Worm (Caenorhabditis elegans) whole organism, late embryonic: ENCODE measurements around the gene mel-32.

ENCODE experiments used
- C08G9.2 ChIP-seq: sonication (generic microtip); optimal IDR thresholded peaks from 2 replicates; lab custom pipeline; 2016; ENCODE audit warnings: mild to moderate bottlenecking, missing genetic modification characterization, moderate library complexity, missing compliant biosample characterization
- C38D4.7 ChIP-seq: fragments of 200-800 bp; sonication (Bioruptor generic); optimal IDR thresholded peaks from 2 replicates; lab custom pipeline; 2018; ENCODE audit warnings: mild to moderate bottlenecking, missing genetic modification characterization, moderate library complexity, missing compliant biosample characterization
- F13H6.1 ChIP-seq: sonication (generic microtip); optimal IDR thresholded peaks from 2 replicates; lab custom pipeline; 2016; ENCODE audit warnings: missing genetic modification characterization, missing compliant biosample characterization
- K02D7.2 ChIP-seq: sonication (generic microtip); optimal IDR thresholded peaks from 2 replicates; lab custom pipeline; 2017; ENCODE audit warnings: mild to moderate bottlenecking, missing genetic modification characterization, missing compliant biosample characterization
- K09A11.1 ChIP-seq: sonication (generic microtip); optimal IDR thresholded peaks from 2 replicates; lab custom pipeline; 2017; ENCODE audit warnings: antibody characterized with exemption, mild to moderate bottlenecking, missing genetic modification characterization, missing compliant biosample characterization; ENCODE audit not compliant: insufficient read depth
- T23F11.4 ChIP-seq: fragments of 200-800 bp; sonication (Bioruptor generic); optimal IDR thresholded peaks from 2 replicates; lab custom pipeline; 2018; ENCODE audit warnings: mild to moderate bottlenecking, missing genetic modification characterization, missing compliant biosample characterization
- Y22D7AL.16 ChIP-seq: sonication (generic microtip); optimal IDR thresholded peaks from 2 replicates; lab custom pipeline; 2016; ENCODE audit warnings: missing genetic modification characterization, missing compliant biosample characterization
- ahr-1 ChIP-seq: sonication (generic microtip); optimal IDR thresholded peaks from 2 replicates; lab custom pipeline; 2016; ENCODE audit warnings: missing genetic modification characterization, missing compliant biosample characterization
- ceh-14 ChIP-seq: sonication (generic microtip); optimal IDR thresholded peaks from 2 replicates; lab custom pipeline; 2016; ENCODE audit warnings: missing genotype, missing genetic modification characterization, missing compliant biosample characterization
- ceh-18 ChIP-seq: sonication (generic microtip); optimal IDR thresholded peaks from 2 replicates; lab custom pipeline; 2016; ENCODE audit warnings: missing genetic modification characterization, missing compliant biosample characterization
- ceh-19 ChIP-seq: fragments of 200-800 bp; sonication (Bioruptor generic); optimal IDR thresholded peaks from 2 replicates; lab custom pipeline; 2018; ENCODE audit warnings: mild to moderate bottlenecking, missing genetic modification characterization, missing compliant biosample characterization
- ceh-22 ChIP-seq: sonication (generic microtip); optimal IDR thresholded peaks from 2 replicates; lab custom pipeline; 2017; ENCODE audit warnings: missing biosample characterization, missing genetic modification characterization
- ceh-31 ChIP-seq: sonication (generic microtip); optimal IDR thresholded peaks from 2 replicates; lab custom pipeline; 2016; ENCODE audit warnings: missing genetic modification characterization, missing compliant biosample characterization
- ceh-34 ChIP-seq: sonication (generic microtip); optimal IDR thresholded peaks from 2 replicates; lab custom pipeline; 2016; ENCODE audit warnings: mild to moderate bottlenecking, missing genetic modification characterization, missing compliant biosample characterization
- elt-2 ChIP-seq: sonication (generic microtip); optimal IDR thresholded peaks from 2 replicates; lab custom pipeline; 2016; ENCODE audit warnings: missing genetic modification reagents, missing genetic modification characterization, missing compliant biosample characterization
- elt-4 ChIP-seq: sonication (generic microtip); optimal IDR thresholded peaks from 2 replicates; lab custom pipeline; 2016; ENCODE audit warnings: missing genetic modification characterization, missing compliant biosample characterization
- ets-4 ChIP-seq: sonication (generic microtip); optimal IDR thresholded peaks from 2 replicates; lab custom pipeline; 2016; ENCODE audit warnings: missing genetic modification characterization, missing compliant biosample characterization
- fax-1 ChIP-seq: sonication (generic microtip); optimal IDR thresholded peaks from 2 replicates; lab custom pipeline; 2016; ENCODE audit warnings: missing genotype, missing genetic modification characterization, missing compliant biosample characterization
- gmeb-2 ChIP-seq: sonication (generic microtip); optimal IDR thresholded peaks from 2 replicates; lab custom pipeline; 2016; ENCODE audit warnings: missing genetic modification characterization, inconsistent platforms, missing compliant biosample characterization
- hlh-13 ChIP-seq: fragments of 200-800 bp; sonication (Bioruptor generic); optimal IDR thresholded peaks from 2 replicates; lab custom pipeline; 2018; ENCODE audit warnings: mild to moderate bottlenecking, missing genetic modification characterization, missing compliant biosample characterization
- hlh-15 ChIP-seq: sonication (generic microtip); optimal IDR thresholded peaks from 2 replicates; lab custom pipeline; 2016; ENCODE audit warnings: missing genetic modification characterization, missing compliant biosample characterization
- hlh-30 ChIP-seq: sonication (generic microtip); optimal IDR thresholded peaks from 2 replicates; lab custom pipeline; 2017; ENCODE audit warnings: antibody characterized with exemption, missing genetic modification characterization, missing compliant biosample characterization; ENCODE audit not compliant: insufficient read depth
- hlh-6 ChIP-seq: sonication (generic microtip); optimal IDR thresholded peaks from 2 replicates; lab custom pipeline; 2016; ENCODE audit warnings: missing genotype, missing genetic modification characterization, missing compliant biosample characterization
- hlh-8 ChIP-seq: sonication (generic microtip); optimal IDR thresholded peaks from 2 replicates; lab custom pipeline; 2016; ENCODE audit warnings: missing genotype, missing genetic modification characterization, missing compliant biosample characterization
- lim-6 ChIP-seq: sonication (generic microtip); optimal IDR thresholded peaks from 2 replicates; lab custom pipeline; 2016; ENCODE audit warnings: missing genetic modification characterization, missing compliant biosample characterization
- lin-11 ChIP-seq: fragments of 200-800 bp; sonication (Bioruptor generic); optimal IDR thresholded peaks from 2 replicates; lab custom pipeline; 2018; ENCODE audit warnings: mild to moderate bottlenecking, missing genetic modification characterization, missing compliant biosample characterization
- madf-2 ChIP-seq: sonication (generic microtip); optimal IDR thresholded peaks from 2 replicates; lab custom pipeline; 2017; ENCODE audit warnings: missing genetic modification characterization, missing compliant biosample characterization
- mec-3 ChIP-seq: sonication (generic microtip); optimal IDR thresholded peaks from 2 replicates; lab custom pipeline; 2016; ENCODE audit warnings: borderline replicate concordance, missing genetic modification characterization, missing compliant biosample characterization
- nfya-1 ChIP-seq: sonication (generic microtip); optimal IDR thresholded peaks from 2 replicates; lab custom pipeline; 2017; ENCODE audit warnings: missing genetic modification characterization, mild to moderate bottlenecking, missing compliant biosample characterization, antibody characterized with exemption, moderate library complexity
- nhr-11 ChIP-seq: fragments of 150-350 bp; optimal IDR thresholded peaks from 2 replicates; lab custom pipeline; 2014; ENCODE audit warnings: missing biosample characterization, missing genetic modification characterization
- npax-4 ChIP-seq: sonication (generic microtip); optimal IDR thresholded peaks from 2 replicates; lab custom pipeline; 2016; ENCODE audit warnings: missing genetic modification characterization, missing compliant biosample characterization
- pag-3 ChIP-seq: sonication (generic microtip); optimal IDR thresholded peaks from 2 replicates; lab custom pipeline; 2016; ENCODE audit warnings: missing compliant biosample characterization, missing genetic modification characterization, borderline replicate concordance
- pat-9 ChIP-seq: fragments of 200-800 bp; sonication (Bioruptor generic); optimal IDR thresholded peaks from 2 replicates; lab custom pipeline; 2018; ENCODE audit warnings: mild to moderate bottlenecking, missing genetic modification characterization, moderate library complexity, missing compliant biosample characterization
- pax-1 ChIP-seq: fragments of 150-350 bp; optimal IDR thresholded peaks from 2 replicates; lab custom pipeline; 2014; ENCODE audit warnings: missing biosample characterization, missing genetic modification characterization
- pros-1 ChIP-seq: fragments of 150-350 bp; optimal IDR thresholded peaks from 2 replicates; lab custom pipeline; 2014; ENCODE audit warnings: missing biosample characterization, missing genetic modification reagents, missing genetic modification characterization
- ref-2 ChIP-seq: sonication (generic microtip); optimal IDR thresholded peaks from 2 replicates; lab custom pipeline; 2016; ENCODE audit warnings: missing genetic modification characterization, missing compliant biosample characterization
- rnt-1 ChIP-seq: sonication (generic microtip); optimal IDR thresholded peaks from 2 replicates; lab custom pipeline; 2016; ENCODE audit warnings: missing genetic modification characterization, missing compliant biosample characterization
- sdc-2 ChIP-seq: sonication (generic microtip); optimal IDR thresholded peaks from 2 replicates; lab custom pipeline; 2016; ENCODE audit warnings: missing genotype, missing genetic modification characterization, missing compliant biosample characterization
- sox-2 ChIP-seq: fragments of 200-800 bp; sonication (Bioruptor generic); IDR thresholded peaks from 2 replicates; pipeline ENCODE4 v1.3.6; 2022; ENCODE audit warnings: missing genetic modification reagents, missing genetic modification characterization, missing compliant biosample characterization
- tbx-7 ChIP-seq: sonication (generic microtip); optimal IDR thresholded peaks from 2 replicates; lab custom pipeline; 2016; ENCODE audit warnings: missing genotype, missing genetic modification characterization, missing compliant biosample characterization
- unc-3 ChIP-seq, 2 experiments: fragments of 200-800 bp in 1 of 2; sonication (Bioruptor generic) in 1 of 2; sonication (generic microtip) in 1 of 2; conservative IDR thresholded peaks in 1 of 2; optimal IDR thresholded peaks in 1 of 2; 2 replicates each; pipeline versions ENCODE4 v1.3.6 to Lab custom; 2016 to 2022; ENCODE audit warnings: missing compliant biosample characterization in 2 of 2, missing genetic modification characterization in 2 of 2, missing genetic modification reagents in 1 of 2
- unc-42 ChIP-seq: sonication (generic microtip); optimal IDR thresholded peaks from 2 replicates; lab custom pipeline; 2016; ENCODE audit warnings: missing genotype, missing genetic modification characterization, missing compliant biosample characterization
- unc-86 ChIP-seq: sonication (generic microtip); optimal IDR thresholded peaks from 2 replicates; lab custom pipeline; 2016; ENCODE audit warnings: missing genetic modification characterization, missing compliant biosample characterization
- ztf-16 ChIP-seq: sonication (generic microtip); optimal IDR thresholded peaks from 2 replicates; lab custom pipeline; 2017; ENCODE audit warnings: missing genetic modification characterization, missing compliant biosample characterization

The mel-32 gene

DNA sequence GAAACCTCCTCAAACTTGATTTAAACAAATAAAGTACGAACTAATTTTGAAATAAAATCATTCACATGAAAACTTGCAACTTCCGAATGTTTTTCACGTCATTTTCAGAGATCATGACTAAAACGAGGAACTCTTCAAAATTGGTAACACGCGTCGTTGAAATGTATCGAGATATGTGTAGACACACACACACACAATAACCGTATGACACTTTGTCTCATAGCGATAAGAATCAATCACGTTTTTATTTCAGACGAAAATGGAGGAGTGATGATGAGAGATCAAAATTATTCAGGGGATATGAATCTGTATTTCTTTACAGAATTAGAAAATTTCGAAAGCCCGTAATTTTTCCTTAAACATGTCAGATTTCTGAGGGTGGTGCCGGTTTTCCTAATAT is 20.1 kb downstream of the mel-32 start:
- TF ChIP-seq madf-2 (tag; lab: Kevin White, UChicago), result no peak
- TF ChIP-seq pat-9 (tag; lab: Kevin White, UChicago), result no peak
- no peak for TF ChIP-seq K02D7.2 (tag; lab: Kevin White, UChicago)
- TF ChIP-seq pag-3 (tag; lab: Kevin White, UChicago), result no peak
- no peak for TF ChIP-seq K09A11.1 (tag; lab: Kevin White, UChicago)
- TF ChIP-seq ceh-14 (tag; lab: Kevin White, UChicago), result no peak
- no peak for TF ChIP-seq hlh-15
- no peak for TF ChIP-seq ceh-18 (tag; lab: Kevin White, UChicago)

DNA sequence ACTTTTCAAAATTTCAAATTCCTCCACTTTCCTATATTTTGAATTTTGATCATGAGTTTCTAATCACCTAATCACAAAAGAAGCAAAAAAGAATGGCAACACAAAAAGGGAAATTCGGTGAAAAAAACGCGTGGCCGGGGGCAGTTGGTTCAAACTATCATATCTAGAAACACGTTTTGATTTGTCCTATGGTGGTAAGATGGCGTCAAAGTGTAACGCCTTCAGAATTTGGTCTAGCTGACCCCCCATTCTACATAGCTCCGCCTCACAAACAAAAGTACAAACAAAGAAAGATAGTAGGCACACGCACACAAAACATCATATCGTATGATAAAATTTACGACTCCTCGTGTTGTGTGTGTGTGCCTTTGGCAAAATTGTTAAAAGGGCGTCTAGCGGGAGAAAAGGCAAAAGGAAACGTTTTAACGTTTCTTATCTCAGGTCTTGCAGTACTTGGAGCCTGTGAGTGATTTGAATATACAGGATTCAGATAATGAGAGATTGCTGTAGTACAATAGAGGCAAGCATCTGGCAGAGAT is 20.8 kb downstream of the mel-32 start:
- TF ChIP-seq hlh-30 (no peak), elt-2 (tag; lab: Kevin White, UChicago) (peak; percentile 49)

DNA sequence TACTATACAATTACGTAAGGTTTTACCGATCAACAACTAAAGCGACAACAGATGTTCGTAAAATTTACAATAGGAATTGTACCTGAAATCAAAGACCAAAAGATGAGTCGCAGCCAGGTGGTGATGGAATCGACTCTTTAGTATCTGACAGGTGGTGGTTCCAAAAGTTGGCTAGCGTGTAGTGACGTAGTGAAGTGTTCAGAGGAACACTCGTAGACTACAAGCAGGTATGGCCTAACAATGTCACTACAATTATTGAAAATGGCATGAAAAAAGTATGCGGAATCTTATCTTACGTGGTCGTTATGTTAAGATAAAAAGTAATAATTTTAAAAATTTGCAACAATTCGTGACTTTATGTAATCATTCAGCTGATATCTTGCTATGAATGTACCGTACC is 21.3 kb downstream of the mel-32 start:
- TF ChIP-seq elt-4 (no peak), gmeb-2 (tag; lab: Kevin White, UChicago) (no peak), rnt-1 (tag; lab: Kevin White, UChicago) (no peak), ahr-1 (tag; lab: Kevin White, UChicago) (no peak), mec-3 (tag; lab: Kevin White, UChicago) (no peak), hlh-30 (no peak), ztf-16 (no peak), ref-2 (tag; lab: Kevin White, UChicago) (no peak), T23F11.4 (GFP tag; lab: Kevin White, UChicago) (no peak), ceh-22 (no peak), lin-11 (tag; lab: Kevin White, UChicago) (no peak), tbx-7 (tag; lab: Kevin White, UChicago) (no peak), pax-1 (tag; lab: Kevin White, UChicago) (no peak), K02D7.2 (tag; lab: Kevin White, UChicago) (no peak), pros-1 (tag; lab: Kevin White, UChicago) (no peak), unc-86 (no peak), Y22D7AL.16 (tag; lab: Kevin White, UChicago) (no peak), ceh-34 (tag; lab: Kevin White, UChicago) (no peak), hlh-6 (tag; lab: Kevin White, UChicago) (no peak)

DNA sequence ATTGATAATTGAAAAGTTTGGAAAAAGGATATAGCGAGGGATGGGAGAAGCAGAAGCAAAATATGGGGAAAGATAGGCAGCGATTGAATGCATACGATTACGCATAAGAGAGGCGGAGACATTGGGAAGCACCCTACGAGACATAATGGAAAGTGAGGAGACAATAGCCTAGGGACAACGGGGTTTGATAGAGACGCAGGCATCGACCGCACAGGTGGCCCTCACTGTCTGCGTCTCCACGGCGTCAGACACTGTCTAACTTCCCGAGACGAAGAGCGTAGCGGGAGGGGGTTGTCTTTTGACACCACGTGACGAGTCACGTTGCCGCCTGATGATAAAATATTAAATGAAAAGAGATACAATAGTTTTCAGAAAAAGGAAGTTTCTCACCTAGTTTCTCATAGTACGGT is 21.8 kb downstream of the mel-32 start:
- TF ChIP-seq npax-4 (tag; lab: Kevin White, UChicago) (no peak), unc-86 (no peak), Y22D7AL.16 (tag; lab: Kevin White, UChicago) (no peak), gmeb-2 (tag; lab: Kevin White, UChicago) (no peak), hlh-30 (peak; percentile 96), sox-2 (GFP tag; lab: Robert Waterston, UW) (no peak), hlh-6 (tag; lab: Kevin White, UChicago) (no peak), ceh-31 (tag; lab: Kevin White, UChicago) (peak; percentile 65), pros-1 (tag; lab: Kevin White, UChicago) (peak; percentile 54), ets-4 (tag; lab: Kevin White, UChicago) (peak; percentile 47), ztf-16 (no peak), fax-1 (no peak), mec-3 (tag; lab: Kevin White, UChicago) (no peak), unc-3 (GFP tag; conservative IDR thresholded peaks at IDR 0.05; lab: Robert Waterston, UW) (no peak), unc-3 (tag; optimal IDR thresholded peaks at IDR 0.05; lab: Kevin White, UChicago) (no peak), C08G9.2 (tag; lab: Kevin White, UChicago) (no peak), pag-3 (tag; lab: Kevin White, UChicago) (no peak), nfya-1 (tag; lab: Kevin White, UChicago) (peak; percentile 62), nhr-11 (tag; lab: Kevin White, UChicago) (no peak), madf-2 (tag; lab: Kevin White, UChicago) (no peak), unc-42 (tag; lab: Kevin White, UChicago) (no peak), C38D4.7 (no peak), ceh-19 (GFP tag; lab: Kevin White, UChicago) (no peak), K09A11.1 (tag; lab: Kevin White, UChicago) (no peak), hlh-8 (no peak), ref-2 (tag; lab: Kevin White, UChicago) (peak; percentile 17), hlh-13 (GFP tag; lab: Kevin White, UChicago) (no peak), sdc-2 (no peak), lin-11 (tag; lab: Kevin White, UChicago) (no peak), K02D7.2 (tag; lab: Kevin White, UChicago) (no peak), F13H6.1 (tag; lab: Kevin White, UChicago) (no peak), lim-6 (no peak)
